Fruit fly (Drosophila melanogaster) whole organism, embryonic: Measurements from ENCODE around the gene CG14820.

Experiments
- Adf1 ChIP-seq: fragments of 200-800 bp; sonication (Bioruptor generic); IDR thresholded peaks from 2 replicates; pipeline ENCODE4 v1.3.6; 2022; ENCODE audit warnings: missing biosample characterization, missing genetic modification characterization
- Asciz ChIP-seq: fragments of 200-800 bp; sonication (Bioruptor generic); optimal IDR thresholded peaks from 2 replicates; lab custom pipeline; 2017; ENCODE audit warnings: missing biosample characterization, mild to moderate bottlenecking, missing genetic modification characterization, missing genetic modification reagents
- Awh ChIP-seq: fragments of 200-800 bp; sonication (Bioruptor generic); IDR thresholded peaks from 2 replicates; pipeline ENCODE4, ENCODE4 v1.3.6; 2022; ENCODE audit warnings: missing biosample characterization, missing genetic modification characterization
- B-H1 ChIP-seq: fragments of 200-800 bp; sonication (Bioruptor generic); IDR thresholded peaks from 3 replicates; pipeline ENCODE4 v1.3.6; 2022; ENCODE audit warnings: missing biosample characterization, missing genetic modification characterization
- CG10209 ChIP-seq: fragments of 200-800 bp; sonication (Bioruptor generic); optimal IDR thresholded peaks from 3 replicates; lab custom pipeline; 2017; ENCODE audit warnings: missing biosample characterization, mild to moderate bottlenecking, missing genetic modification characterization, missing genetic modification reagents
- CG10267 ChIP-seq: fragments of 200-800 bp; sonication (Bioruptor generic); optimal IDR thresholded peaks from 2 replicates; lab custom pipeline; 2018; ENCODE audit warnings: missing biosample characterization, mild to moderate bottlenecking, missing genetic modification characterization, moderate library complexity
- CG11093 ChIP-seq: fragments of 200-800 bp; sonication (Bioruptor generic); IDR thresholded peaks from 3 replicates; pipeline ENCODE4 v1.3.6; 2022; ENCODE audit warnings: missing biosample characterization, missing genetic modification characterization
- CG11456 ChIP-seq: fragments of 200-800 bp; sonication (Bioruptor generic); IDR thresholded peaks from 3 replicates; pipeline ENCODE4 v1.3.6; 2022; ENCODE audit warnings: missing biosample characterization, missing genetic modification characterization
- CG12104 ChIP-seq: fragments of 200-800 bp; sonication (Bioruptor generic); optimal IDR thresholded peaks from 3 replicates; lab custom pipeline; 2016; ENCODE audit warnings: missing biosample characterization, missing genetic modification characterization
- CG13287 ChIP-seq: fragments of 200-800 bp; sonication (Bioruptor generic); IDR thresholded peaks from 2 replicates; pipeline ENCODE4 v1.3.6; 2022; ENCODE audit warnings: missing biosample characterization, missing genetic modification characterization; ENCODE audit not compliant: partially characterized antibody
- CG14710 ChIP-seq: fragments of 200-800 bp; sonication (Bioruptor generic); optimal IDR thresholded peaks from 3 replicates; lab custom pipeline; 2019; ENCODE audit warnings: missing biosample characterization, mild to moderate bottlenecking, missing genetic modification characterization, moderate library complexity
- CG17385 ChIP-seq: fragments of 200-800 bp; sonication (Bioruptor generic); optimal IDR thresholded peaks from 3 replicates; lab custom pipeline; 2018; ENCODE audit warnings: missing biosample characterization, mild to moderate bottlenecking, missing genetic modification characterization
- CG2120 ChIP-seq: fragments of 200-800 bp; sonication (Bioruptor generic); optimal IDR thresholded peaks from 3 replicates; lab custom pipeline; 2016; ENCODE audit warnings: missing biosample characterization, missing genetic modification characterization
- CG2889 ChIP-seq: fragments of 200-800 bp; sonication (Bioruptor generic); IDR thresholded peaks from 3 replicates; pipeline ENCODE4 v1.3.6; 2022; ENCODE audit warnings: missing biosample characterization, missing genetic modification characterization
- CG31365 ChIP-seq: fragments of 200-800 bp; sonication (Bioruptor generic); optimal IDR thresholded peaks from 2 replicates; lab custom pipeline; 2018; ENCODE audit warnings: missing biosample characterization, mild to moderate bottlenecking, missing genetic modification characterization
- CG3726 ChIP-seq: fragments of 200-800 bp; sonication (Bioruptor generic); IDR thresholded peaks from 3 replicates; pipeline ENCODE4, ENCODE4 v1.3.6; 2022; ENCODE audit warnings: missing biosample characterization, missing genetic modification characterization
- CG3847 ChIP-seq: fragments of 200-800 bp; sonication (Bioruptor generic); IDR thresholded peaks from 2 replicates; pipeline ENCODE4 v1.3.6; 2022; ENCODE audit warnings: missing biosample characterization, missing genetic modification characterization
- CG3995 ChIP-seq: fragments of 200-800 bp; sonication (Bioruptor generic); optimal IDR thresholded peaks from 3 replicates; lab custom pipeline; 2016; ENCODE audit warnings: missing biosample characterization, missing genetic modification characterization
- CG4707 ChIP-seq: fragments of 200-800 bp; sonication (Bioruptor generic); optimal IDR thresholded peaks from 2 replicates; lab custom pipeline; 2018; ENCODE audit warnings: missing biosample characterization, mild to moderate bottlenecking, missing genetic modification characterization, moderate library complexity
- CG5180 ChIP-seq: fragments of 200-800 bp; sonication (Bioruptor generic); optimal IDR thresholded peaks from 3 replicates; lab custom pipeline; 2017; ENCODE audit warnings: missing biosample characterization, missing genetic modification characterization, mild to moderate bottlenecking, moderate library complexity, missing genetic modification reagents
- CG6765 ChIP-seq: fragments of 200-800 bp; sonication (Bioruptor generic); optimal IDR thresholded peaks from 3 replicates; lab custom pipeline; 2017; ENCODE audit warnings: missing biosample characterization, mild to moderate bottlenecking, missing genetic modification characterization
- CG9817 ChIP-seq: fragments of 200-800 bp; sonication (Bioruptor generic); optimal IDR thresholded peaks from 2 replicates; lab custom pipeline; 2018; ENCODE audit warnings: missing biosample characterization, mild to moderate bottlenecking, missing genetic modification characterization, moderate library complexity
- Dek ChIP-seq: fragments of 200-800 bp; sonication (Bioruptor generic); optimal IDR thresholded peaks from 3 replicates; lab custom pipeline; 2019; ENCODE audit warnings: missing biosample characterization, mild to moderate bottlenecking, missing genetic modification characterization, moderate library complexity
- Dip2 ChIP-seq: fragments of 200-800 bp; sonication (Bioruptor generic); IDR thresholded peaks from 2 replicates; pipeline ENCODE4 v1.3.6; 2022; ENCODE audit warnings: missing biosample characterization, missing genetic modification characterization
- Gug ChIP-seq: fragments of 200-800 bp; sonication (Bioruptor generic); IDR thresholded peaks from 4 replicates; pipeline ENCODE4 v1.3.6; 2022; ENCODE audit warnings: missing biosample characterization, missing genetic modification characterization
- Hey ChIP-seq: fragments of 200-800 bp; sonication (Bioruptor generic); optimal IDR thresholded peaks from 3 replicates; lab custom pipeline; 2018; ENCODE audit warnings: missing biosample characterization, mild to moderate bottlenecking, missing genetic modification characterization
- HmgD ChIP-seq: fragments of 200-800 bp; sonication (Bioruptor generic); optimal IDR thresholded peaks from 3 replicates; lab custom pipeline; 2016; ENCODE audit warnings: missing biosample characterization, missing genetic modification characterization
- Hmr ChIP-seq: fragments of 200-800 bp; sonication (Bioruptor generic); optimal IDR thresholded peaks from 3 replicates; lab custom pipeline; 2017; ENCODE audit warnings: mild to moderate bottlenecking, missing biosample characterization, missing genetic modification reagents, missing genetic modification characterization
- Hmx ChIP-seq: fragments of 200-800 bp; sonication (Bioruptor generic); optimal IDR thresholded peaks from 2 replicates; lab custom pipeline; 2016; ENCODE audit warnings: missing biosample characterization, missing genetic modification characterization
- NC2β ChIP-seq: fragments of 200-800 bp; sonication (Bioruptor generic); optimal IDR thresholded peaks from 2 replicates; lab custom pipeline; 2016; ENCODE audit warnings: missing biosample characterization, missing genetic modification characterization
- NK7.1 ChIP-seq: fragments of 200-800 bp; sonication (Bioruptor generic); optimal IDR thresholded peaks from 3 replicates; lab custom pipeline; 2016; ENCODE audit warnings: missing biosample characterization, missing genetic modification characterization
- Trl ChIP-seq, 3 experiments: fragments of >200 bp in 2 of 3; fragments of 200-800 bp in 1 of 3; sonication (Bioruptor generic) in 1 of 3; optimal IDR thresholded peaks; 2 replicates in 1 of 3; 3 replicates in 2 of 3; lab custom pipeline; 2016 to 2017; ENCODE audit warnings: missing biosample characterization in 1 of 3, missing genetic modification characterization in 1 of 3
- amos ChIP-seq: fragments of 200-800 bp; sonication (Bioruptor generic); IDR thresholded peaks from 2 replicates; pipeline ENCODE4 v1.3.6; 2022; ENCODE audit warnings: missing biosample characterization, missing genetic modification characterization; ENCODE audit not compliant: partially characterized antibody
- ap ChIP-seq: fragments of 200-800 bp; sonication (Bioruptor generic); IDR thresholded peaks from 2 replicates; pipeline ENCODE4 v1.3.6; 2022; ENCODE audit warnings: missing biosample characterization, missing genetic modification characterization
- bcd ChIP-seq: fragments of 200-800 bp; sonication (Bioruptor generic); optimal IDR thresholded peaks from 2 replicates; lab custom pipeline; 2017; ENCODE audit warnings: missing biosample characterization, mild to moderate bottlenecking, missing genetic modification characterization
- dati ChIP-seq: fragments of 200-800 bp; sonication (Bioruptor generic); IDR thresholded peaks from 2 replicates; pipeline ENCODE4 v1.3.6; 2022; ENCODE audit warnings: missing biosample characterization, missing genetic modification characterization
- dysf ChIP-seq: fragments of 200-800 bp; sonication (Bioruptor generic); IDR thresholded peaks from 3 replicates; pipeline ENCODE4 v1.3.6; 2022; ENCODE audit warnings: missing biosample characterization, missing genetic modification characterization
- fd64A ChIP-seq: fragments of 200-800 bp; sonication (Bioruptor generic); optimal IDR thresholded peaks from 3 replicates; lab custom pipeline; 2018; ENCODE audit warnings: missing biosample characterization, mild to moderate bottlenecking, missing genetic modification characterization
- fru ChIP-seq: fragments of >200 bp; optimal IDR thresholded peaks from 2 replicates; lab custom pipeline; 2017
- fu2 ChIP-seq: fragments of 200-800 bp; sonication (Bioruptor generic); optimal IDR thresholded peaks from 2 replicates; lab custom pipeline; 2016; ENCODE audit warnings: missing biosample characterization, missing genetic modification characterization
- gem ChIP-seq: fragments of 200-800 bp; sonication (Bioruptor generic); optimal IDR thresholded peaks from 2 replicates; lab custom pipeline; 2019; ENCODE audit warnings: missing biosample characterization, mild to moderate bottlenecking, missing genetic modification characterization, moderate library complexity
- gsb ChIP-seq: fragments of 200-800 bp; sonication (Bioruptor generic); IDR thresholded peaks from 2 replicates; pipeline ENCODE4 v1.3.6; 2022; ENCODE audit warnings: missing biosample characterization, missing genetic modification characterization
- ham ChIP-seq: fragments of 200-800 bp; sonication (Bioruptor generic); IDR thresholded peaks from 2 replicates; pipeline ENCODE4 v1.3.6; 2022; ENCODE audit warnings: missing biosample characterization, missing genetic modification characterization
- lbe ChIP-seq: fragments of 200-800 bp; sonication (Bioruptor generic); optimal IDR thresholded peaks from 2 replicates; lab custom pipeline; 2016; ENCODE audit warnings: missing biosample characterization, mild to moderate bottlenecking, missing genetic modification characterization
- lmd ChIP-seq: fragments of 200-800 bp; sonication (Bioruptor generic); IDR thresholded peaks from 2 replicates; pipeline ENCODE4 v1.3.6; 2022; ENCODE audit warnings: missing biosample characterization, missing genetic modification characterization
- mld ChIP-seq: fragments of 200-800 bp; sonication (Bioruptor generic); IDR thresholded peaks from 3 replicates; pipeline ENCODE4 v1.3.6; 2022; ENCODE audit warnings: missing biosample characterization, missing genetic modification characterization; ENCODE audit not compliant: partially characterized antibody
- oc ChIP-seq: fragments of 200-800 bp; sonication (Bioruptor generic); optimal IDR thresholded peaks from 2 replicates; lab custom pipeline; 2018; ENCODE audit warnings: missing biosample characterization, mild to moderate bottlenecking, missing genetic modification characterization, moderate library complexity
- phol ChIP-seq: fragments of 200-800 bp; sonication (Bioruptor generic); optimal IDR thresholded peaks from 3 replicates; lab custom pipeline; 2018; ENCODE audit warnings: missing biosample characterization, mild to moderate bottlenecking, missing genetic modification characterization, moderate library complexity
- psq ChIP-seq: fragments of 200-800 bp; sonication (Bioruptor generic); optimal IDR thresholded peaks from 2 replicates; lab custom pipeline; 2017; ENCODE audit warnings: missing biosample characterization, missing genetic modification characterization
- ttk ChIP-seq: fragments of 200-800 bp; sonication (Bioruptor generic); IDR thresholded peaks from 2 replicates; pipeline ENCODE4 v2.1.2; 2022; ENCODE audit warnings: missing biosample characterization, missing genetic modification characterization
- unc-4 ChIP-seq: fragments of 200-800 bp; sonication (Bioruptor generic); IDR thresholded peaks from 2 replicates; pipeline ENCODE4 v1.3.6; 2022; ENCODE audit warnings: missing biosample characterization, missing genetic modification characterization; ENCODE audit not compliant: partially characterized antibody

CG14820 gene

DNA sequence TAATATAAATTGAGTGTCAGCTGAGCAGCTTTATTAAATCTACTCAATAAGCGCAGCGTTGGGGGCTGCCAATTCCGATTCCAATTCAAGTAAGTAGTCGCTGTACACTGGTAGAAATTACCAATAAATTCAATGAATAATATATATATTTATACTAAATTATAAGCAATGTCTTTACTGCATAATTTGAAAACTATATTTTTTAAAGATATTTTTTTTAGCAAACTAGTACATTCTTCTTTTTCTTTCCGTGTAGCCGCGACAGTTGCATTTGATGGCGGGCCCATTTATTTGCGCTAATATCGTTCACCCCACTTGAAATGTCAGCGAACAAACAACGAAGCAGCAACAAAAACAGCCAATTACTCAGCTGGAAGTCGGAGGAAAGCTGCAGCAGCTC is 44.7 kb downstream of the CG14820 start (continued):
- TF ChIP-seq fd64A (no peak), dati (GFP tag; lab: Robert Waterston, UW) (no peak), dysf (GFP tag; lab: Robert Waterston, UW) (peak; percentile 64; the same call in 2 of the 3 replicates), fru (lab: Kevin White, UChicago) (no peak), CG3995 (GFP tag; lab: Kevin White, UChicago) (no peak), Hmx (GFP tag; lab: Kevin White, UChicago) (no peak), ttk (GFP tag; lab: Robert Waterston, UW) (peak; percentile 58; the same call in 1 of the 2 replicates), CG9817 (tag; lab: Kevin White, UChicago) (no peak), NC2β (no peak), Dip2 (GFP tag; lab: Robert Waterston, UW) (no peak), CG31365 (tag; lab: Kevin White, UChicago) (no peak), oc (tag; lab: Kevin White, UChicago) (peak; percentile 37), CG14710 (tag; lab: Kevin White, UChicago) (peak; percentile 61), CG12104 (GFP tag; lab: Kevin White, UChicago) (peak; percentile 46), Adf1 (no peak), CG6765 (GFP tag; lab: Kevin White, UChicago) (no peak), CG2889 (GFP tag; lab: Robert Waterston, UW) (no peak), Hey (tag; lab: Kevin White, UChicago) (no peak), gsb (GFP tag; lab: Robert Waterston, UW) (no peak), Dek (tag; lab: Kevin White, UChicago) (peak; percentile 42), Hmr (GFP tag; lab: Kevin White, UChicago) (peak; percentile 25), Trl (optimal IDR thresholded peaks at IDR 0.05; lab: Kevin White, UChicago) (no peak), Trl (GFP tag; optimal IDR thresholded peaks at IDR 0.05; lab: Kevin White, UChicago) (no peak), Gug (GFP tag; lab: Robert Waterston, UW) (peak; percentile 34; the same call in 1 of the 4 replicates), ham (GFP tag; lab: Robert Waterston, UW) (no peak), CG10267 (peak; percentile 57), lmd (GFP tag; lab: Robert Waterston, UW) (peak; percentile 58), CG4707 (GFP tag; lab: Kevin White, UChicago) (peak; percentile 16), psq (GFP tag; lab: Kevin White, UChicago) (no peak), NK7.1 (GFP tag; lab: Kevin White, UChicago) (no peak), mld (GFP tag; lab: Robert Waterston, UW) (no peak), unc-4 (GFP tag; lab: Robert Waterston, UW) (no peak), CG13287 (GFP tag; lab: Robert Waterston, UW) (no peak), CG17385 (GFP tag; lab: Kevin White, UChicago) (peak; percentile 61), gem (tag; lab: Kevin White, UChicago) (peak; percentile 79), HmgD (GFP tag; lab: Kevin White, UChicago) (no peak), phol (tag; lab: Kevin White, UChicago) (peak; percentile 72), B-H1 (peak; percentile 52), amos (no peak), bcd (GFP tag; lab: Kevin White, UChicago) (peak; percentile 59), CG5180 (GFP tag; lab: Kevin White, UChicago) (peak; percentile 36), fu2 (GFP tag; lab: Kevin White, UChicago) (no peak), CG3726 (no peak), ap (GFP tag; lab: Robert Waterston, UW) (peak; percentile 41; the same call in 1 of the 2 replicates), Awh (GFP tag; lab: Robert Waterston, UW) (no peak; the same call in 1 of the 2 replicates), CG3847 (GFP tag; lab: Robert Waterston, UW) (peak; percentile 19; the same call in 1 of the 2 replicates), CG11456 (GFP tag; lab: Robert Waterston, UW) (peak; percentile 45; the same call in 1 of the 3 replicates), CG10209 (GFP tag; lab: Kevin White, UChicago) (peak; percentile 31), CG11093 (GFP tag; lab: Robert Waterston, UW) (peak; percentile 33; the same call in 1 of the 3 replicates), CG2120 (no peak), Asciz (GFP tag; lab: Kevin White, UChicago) (peak; percentile 61), lbe (GFP tag; lab: Kevin White, UChicago) (peak; percentile 33)
